Worm (Caenorhabditis elegans) whole organism, mixed stage, embryonic: ENCODE data around the gene K08F9.1.

ENCODE experiments used
- bed-3 ChIP-seq: fragments of 200-800 bp; sonication (Bioruptor generic); optimal IDR thresholded peaks from 3 replicates; lab custom pipeline; 2018; ENCODE audit warnings: mild to moderate bottlenecking, missing genetic modification characterization, moderate library complexity, missing compliant biosample characterization
- cnd-1 ChIP-seq: fragments of 200-800 bp; sonication (Bioruptor generic); optimal IDR thresholded peaks from 2 replicates; lab custom pipeline; 2018; ENCODE audit warnings: mild to moderate bottlenecking, missing genetic modification characterization, missing compliant biosample characterization
- ham-2 ChIP-seq: fragments of 200-800 bp; sonication (Bioruptor generic); optimal IDR thresholded peaks from 2 replicates; lab custom pipeline; 2018; ENCODE audit warnings: mild to moderate bottlenecking, missing genetic modification characterization, missing compliant biosample characterization
- lin-13 ChIP-seq: fragments of 150-350 bp; optimal IDR thresholded peaks from 2 replicates; lab custom pipeline; 2014; ENCODE audit warnings: missing biosample characterization, missing genetic modification characterization
- lsy-2 ChIP-seq: fragments of 150-350 bp; optimal IDR thresholded peaks from 2 replicates; lab custom pipeline; 2014; ENCODE audit warnings: missing biosample characterization, missing genetic modification characterization
- mab-5 ChIP-seq: fragments of 150-350 bp; optimal IDR thresholded peaks from 2 replicates; lab custom pipeline; 2014; ENCODE audit warnings: missing biosample characterization, missing genetic modification characterization
- nhr-12 ChIP-seq: fragments of 150-350 bp; optimal IDR thresholded peaks from 2 replicates; lab custom pipeline; 2014; ENCODE audit warnings: missing biosample characterization, missing genetic modification characterization
- nhr-237 ChIP-seq: fragments of 150-350 bp; optimal IDR thresholded peaks from 2 replicates; lab custom pipeline; 2014; ENCODE audit warnings: missing biosample characterization, missing genetic modification characterization
- nhr-76 ChIP-seq: sonication (generic microtip); optimal IDR thresholded peaks from 2 replicates; lab custom pipeline; 2017; ENCODE audit warnings: missing biosample characterization, missing genetic modification characterization
- snpc-4 ChIP-seq: fragments of 150-350 bp; optimal IDR thresholded peaks from 2 replicates; lab custom pipeline; 2014; ENCODE audit warnings: missing biosample characterization, missing genetic modification characterization
- sptf-1 ChIP-seq: sonication (generic microtip); optimal IDR thresholded peaks from 2 replicates; lab custom pipeline; 2017; ENCODE audit warnings: mild to moderate bottlenecking, missing genetic modification characterization, moderate library complexity, missing compliant biosample characterization
- tbx-8 ChIP-seq: fragments of 200-800 bp; sonication (Bioruptor generic); optimal IDR thresholded peaks from 2 replicates; lab custom pipeline; 2018; ENCODE audit warnings: mild to moderate bottlenecking, missing genetic modification characterization, moderate library complexity, missing compliant biosample characterization
- unc-62 ChIP-seq: fragments of 150-350 bp; optimal IDR thresholded peaks from 2 replicates; lab custom pipeline; 2014; ENCODE audit warnings: missing biosample characterization, missing genetic modification reagents, missing genetic modification characterization
- ztf-11 ChIP-seq: fragments of 150-350 bp; optimal IDR thresholded peaks from 2 replicates; lab custom pipeline; 2014; ENCODE audit warnings: missing biosample characterization, missing genetic modification characterization

DNA sequence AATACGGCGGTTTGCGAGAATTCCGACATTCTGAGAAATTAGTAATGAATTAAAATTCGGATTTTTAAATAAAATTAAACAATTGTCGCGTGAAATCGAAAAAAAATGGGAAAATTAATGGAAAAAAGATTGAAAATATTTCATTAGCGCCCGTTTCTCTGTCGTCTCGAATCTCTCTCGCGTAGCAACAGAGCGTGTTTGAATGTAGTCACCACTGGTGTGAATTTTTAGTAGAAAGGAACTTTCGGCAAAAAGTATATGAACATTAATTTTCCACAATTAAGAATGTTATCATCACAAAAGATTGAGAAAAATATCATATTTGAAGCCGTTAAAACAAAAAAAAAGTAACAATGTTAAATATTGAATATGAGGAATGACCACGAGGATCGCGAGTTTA, 6.4 kb downstream of the K08F9.1 start, which contains the start of gene aipl-1:
- TF ChIP-seq mab-5 (no peak), nhr-12 (tag; lab: Kevin White, UChicago) (no peak), ham-2 (GFP tag; lab: Kevin White, UChicago) (no peak), ztf-11 (tag; lab: Kevin White, UChicago) (no peak), cnd-1 (tag; lab: Kevin White, UChicago) (no peak), bed-3 (GFP tag; lab: Kevin White, UChicago) (no peak), tbx-8 (GFP tag; lab: Kevin White, UChicago) (no peak), snpc-4 (tag; lab: Kevin White, UChicago) (no peak), nhr-237 (peak; percentile 62), sptf-1 (tag; lab: Kevin White, UChicago) (peak; percentile 2), lin-13 (tag; lab: Kevin White, UChicago) (peak; percentile 21), unc-62 (GFP tag; lab: Kevin White, UChicago) (no peak), lsy-2 (tag; lab: Kevin White, UChicago) (peak; percentile 71), nhr-76 (tag; lab: Kevin White, UChicago) (no peak)
